Fruit fly (Drosophila melanogaster): Measurements from ENCODE around the gene CG45489.

dm6 chrX:19960881-19961347 is 31.9 kb upstream of the CG45489 start, which contains the start of gene Nep3:
- TF ChIP-seq psq (optimal IDR thresholded peaks at IDR 0.05) (no peak), h (optimal IDR thresholded peaks at IDR 0.05) (no peak), ttk (optimal IDR thresholded peaks at IDR 0.05) (no peak), Sin3A (optimal IDR thresholded peaks at IDR 0.05) (no peak)
